Fruit fly (Drosophila melanogaster) whole organism, prepupa: ENCODE measurements around the gene yuri.

Source experiments
- Blimp-1 ChIP-seq: fragments of 200-800 bp; sonication (Bioruptor generic); optimal IDR thresholded peaks from 3 replicates; lab custom pipeline; 2017; ENCODE audit warnings: missing biosample characterization, missing genetic modification characterization, mild to moderate bottlenecking, moderate library complexity, missing genetic modification reagents
- CG16779 ChIP-seq: fragments of 200-800 bp; sonication (Bioruptor generic); optimal IDR thresholded peaks from 3 replicates; lab custom pipeline; 2017; ENCODE audit warnings: missing biosample characterization, mild to moderate bottlenecking, missing genetic modification characterization
- CG31627 ChIP-seq: fragments of 200-800 bp; sonication (Bioruptor generic); optimal IDR thresholded peaks from 3 replicates; lab custom pipeline; 2016; ENCODE audit warnings: missing biosample characterization, missing genetic modification characterization
- CG6792 ChIP-seq: fragments of 200-800 bp; sonication (Bioruptor generic); optimal IDR thresholded peaks from 3 replicates; lab custom pipeline; 2016; ENCODE audit warnings: missing biosample characterization, missing genetic modification characterization
- CG8319 ChIP-seq: fragments of 200-800 bp; sonication (Bioruptor generic); optimal IDR thresholded peaks from 3 replicates; lab custom pipeline; 2016; ENCODE audit warnings: missing biosample characterization, missing genetic modification characterization
- Eip93F ChIP-seq: fragments of 200-800 bp; sonication (Bioruptor generic); optimal IDR thresholded peaks from 2 replicates; lab custom pipeline; 2016; ENCODE audit warnings: missing biosample characterization, mild to moderate bottlenecking, missing genetic modification characterization
- Ets21C ChIP-seq: fragments of 200-800 bp; sonication (Bioruptor generic); optimal IDR thresholded peaks from 3 replicates; lab custom pipeline; 2016; ENCODE audit warnings: missing biosample characterization, missing genetic modification characterization
- Hr39 ChIP-seq: fragments of 200-800 bp; sonication (Bioruptor generic); optimal IDR thresholded peaks from 2 replicates; lab custom pipeline; 2016; ENCODE audit warnings: missing biosample characterization, missing genetic modification characterization
- Sox102F ChIP-seq: fragments of 200-800 bp; sonication (Bioruptor generic); optimal IDR thresholded peaks from 2 replicates; lab custom pipeline; 2016; ENCODE audit warnings: missing biosample characterization, mild to moderate bottlenecking, missing genetic modification characterization
- achi ChIP-seq: fragments of 200-800 bp; sonication (Bioruptor generic); optimal IDR thresholded peaks from 3 replicates; lab custom pipeline; 2016; ENCODE audit warnings: missing biosample characterization, missing genetic modification characterization
- cyc ChIP-seq: fragments of 200-800 bp; sonication (Bioruptor generic); optimal IDR thresholded peaks from 3 replicates; lab custom pipeline; 2016; ENCODE audit warnings: missing biosample characterization, missing genetic modification characterization
- eg ChIP-seq: fragments of 200-800 bp; sonication (Bioruptor generic); IDR thresholded peaks from 3 replicates; pipeline ENCODE4 v1.3.6; 2022; ENCODE audit warnings: missing biosample characterization, missing genetic modification characterization
- fd85E ChIP-seq: fragments of 200-800 bp; sonication (Bioruptor generic); optimal IDR thresholded peaks from 3 replicates; lab custom pipeline; 2016; ENCODE audit warnings: missing biosample characterization, missing genetic modification characterization
- ss ChIP-seq, 2 experiments: fragments of 200-800 bp; sonication (Bioruptor generic); optimal IDR thresholded peaks; 2 replicates in 1 of 2; 3 replicates in 1 of 2; lab custom pipeline; 2017 to 2018; ENCODE audit warnings: mild to moderate bottlenecking in 2 of 2, missing biosample characterization in 2 of 2, missing genetic modification characterization in 2 of 2, moderate library complexity in 1 of 2

- TF ChIP-seq Sox102F: peak; percentile 65
- TF ChIP-seq CG31627: peak; percentile 60
- peak; percentile 62 for TF ChIP-seq Hr39 (GFP tag; lab: Kevin White, UChicago)
- TF ChIP-seq ss (GFP tag; optimal IDR thresholded peaks at IDR 0.05; lab: Kevin White, UChicago): no peak
- peak; percentile 68 for TF ChIP-seq cyc (GFP tag; lab: Kevin White, UChicago)
- TF ChIP-seq Blimp-1 (GFP tag; lab: Kevin White, UChicago): peak; percentile 14
- 0 out of 3 replicates have a peak, but pooled peaks have one; percentile 25 for TF ChIP-seq eg (GFP tag; lab: Robert Waterston, UW)
- TF ChIP-seq Eip93F (GFP tag; lab: Kevin White, UChicago): no peak
- peak; percentile 13 for TF ChIP-seq CG8319
- peak; percentile 62 for TF ChIP-seq CG6792 (GFP tag; lab: Kevin White, UChicago)
- no peak for TF ChIP-seq fd85E (GFP tag; lab: Kevin White, UChicago)
- TF ChIP-seq Ets21C: peak; percentile 46
- TF ChIP-seq achi (GFP tag; lab: Kevin White, UChicago): peak; percentile 44
- TF ChIP-seq CG16779 (tag; lab: Kevin White, UChicago): no peak
These were observed 11.3 kb upstream of the yuri start for dm6 chr2L:15275794-15276193.
